Worm (Caenorhabditis elegans) whole organism, L1 larva: ENCODE data around the gene usp-4.

Experiments
- C04F5.9 ChIP-seq: sonication (generic microtip); optimal IDR thresholded peaks from 2 replicates; lab custom pipeline; 2016; ENCODE audit warnings: missing genetic modification characterization, missing compliant biosample characterization
- C34B4.2 ChIP-seq: sonication (generic microtip); optimal IDR thresholded peaks from 2 replicates; lab custom pipeline; 2017; ENCODE audit warnings: mild to moderate bottlenecking, missing genetic modification characterization, missing compliant biosample characterization
- aha-1 ChIP-seq: fragments of 150-350 bp; optimal IDR thresholded peaks from 2 replicates; lab custom pipeline; 2014; ENCODE audit warnings: missing biosample characterization, missing genetic modification characterization
- alr-1 ChIP-seq: fragments of 200-800 bp; sonication (Bioruptor generic); optimal IDR thresholded peaks from 2 replicates; lab custom pipeline; 2018; ENCODE audit warnings: borderline replicate concordance, mild to moderate bottlenecking, missing genetic modification characterization, missing compliant biosample characterization
- ama-1 ChIP-seq: fragments of 150-350 bp; optimal IDR thresholded peaks from 2 replicates; lab custom pipeline; 2014
- blmp-1 ChIP-seq: fragments of 150-350 bp; optimal IDR thresholded peaks from 2 replicates; lab custom pipeline; 2014; ENCODE audit warnings: missing biosample characterization, missing genetic modification characterization
- ceh-63 ChIP-seq: fragments of 200-800 bp; sonication (Bioruptor generic); optimal IDR thresholded peaks from 2 replicates; lab custom pipeline; 2018; ENCODE audit warnings: mild to moderate bottlenecking, missing genetic modification characterization, missing compliant biosample characterization
- ceh-90 ChIP-seq: sonication (generic microtip); optimal IDR thresholded peaks from 2 replicates; lab custom pipeline; 2016; ENCODE audit warnings: missing genetic modification characterization, missing compliant biosample characterization
- ces-1 ChIP-seq: fragments of 150-350 bp; optimal IDR thresholded peaks from 2 replicates; lab custom pipeline; 2014; ENCODE audit warnings: missing biosample characterization, missing genetic modification reagents, missing genetic modification characterization
- dsc-1 ChIP-seq: sonication (generic microtip); optimal IDR thresholded peaks from 2 replicates; lab custom pipeline; 2016; ENCODE audit warnings: mild to moderate bottlenecking, missing genetic modification characterization, missing compliant biosample characterization
- efl-1 ChIP-seq, 4 experiments: fragments of 150-350 bp; optimal IDR thresholded peaks in 3 of 4; peaks in 1 of 4; 1 replicate in 1 of 4; 2 replicates in 3 of 4; lab custom pipeline; 2014; ENCODE audit warnings: missing biosample characterization in 2 of 4, missing genetic modification characterization in 2 of 4, missing genetic modification reagents in 2 of 4
- efl-3 ChIP-seq: fragments of 200-800 bp; sonication (Bioruptor generic); optimal IDR thresholded peaks from 2 replicates; lab custom pipeline; 2018; ENCODE audit warnings: mild to moderate bottlenecking, missing genetic modification characterization, missing compliant biosample characterization
- egl-27 ChIP-seq, 2 experiments: fragments of 150-350 bp in 1 of 2; sonication (generic microtip); optimal IDR thresholded peaks; 3 replicates each; lab custom pipeline; 2017 to 2018; ENCODE audit warnings: missing biosample characterization in 2 of 2, missing genetic modification characterization in 2 of 2, missing genetic modification reagents in 2 of 2
- elt-3 ChIP-seq, 6 experiments: fragments of 150-350 bp in 1 of 6; sonication (generic microtip); optimal IDR thresholded peaks; 2 replicates each; lab custom pipeline; 2017 to 2018; ENCODE audit warnings: missing biosample characterization in 6 of 6, missing genetic modification characterization in 6 of 6, inconsistent platforms in 1 of 6
- fos-1 ChIP-seq: fragments of 150-350 bp; optimal IDR thresholded peaks from 2 replicates; lab custom pipeline; 2014; ENCODE audit warnings: missing biosample characterization, missing genetic modification characterization
- hlh-4 ChIP-seq: sonication (generic microtip); optimal IDR thresholded peaks from 2 replicates; lab custom pipeline; 2016; ENCODE audit warnings: mild to moderate bottlenecking, missing genetic modification characterization, missing compliant biosample characterization
- jun-1 ChIP-seq: fragments of 150-350 bp; optimal IDR thresholded peaks from 2 replicates; lab custom pipeline; 2014; ENCODE audit warnings: missing biosample characterization, missing genetic modification reagents, missing genetic modification characterization
- lin-13 ChIP-seq: fragments of 150-350 bp; optimal IDR thresholded peaks from 2 replicates; lab custom pipeline; 2014; ENCODE audit warnings: missing biosample characterization, missing genetic modification reagents, missing genetic modification characterization
- lin-35 ChIP-seq, 2 experiments: fragments of 150-350 bp; optimal IDR thresholded peaks; 2 replicates each; lab custom pipeline; 2014; ENCODE audit warnings: missing biosample characterization in 2 of 2, missing genetic modification characterization in 2 of 2, missing genetic modification reagents in 2 of 2
- lin-39 ChIP-seq: fragments of 150-350 bp; optimal IDR thresholded peaks from 2 replicates; lab custom pipeline; 2014; ENCODE audit warnings: missing biosample characterization, missing genetic modification reagents, missing genetic modification characterization
- lir-3 ChIP-seq: sonication (generic microtip); optimal IDR thresholded peaks from 2 replicates; lab custom pipeline; 2016; ENCODE audit warnings: mild to moderate bottlenecking, missing genetic modification characterization, moderate library complexity, missing compliant biosample characterization; ENCODE audit not compliant: poor library complexity
- mep-1 ChIP-seq: fragments of 150-350 bp; optimal IDR thresholded peaks from 2 replicates; lab custom pipeline; 2014; ENCODE audit warnings: missing biosample characterization, missing genetic modification characterization
- nhr-11 ChIP-seq: fragments of 150-350 bp; optimal IDR thresholded peaks from 2 replicates; lab custom pipeline; 2014; ENCODE audit warnings: missing biosample characterization, missing genetic modification characterization
- nhr-12 ChIP-seq: sonication (generic microtip); optimal IDR thresholded peaks from 2 replicates; lab custom pipeline; 2017; ENCODE audit warnings: missing biosample characterization, missing genetic modification characterization
- nhr-19 ChIP-seq: fragments of 200-800 bp; sonication (Bioruptor generic); conservative IDR thresholded peaks from 2 replicates; pipeline ENCODE4 v1.3.6; 2022; ENCODE audit warnings: missing genetic modification characterization, missing compliant biosample characterization
- nhr-47 ChIP-seq: sonication (generic microtip); optimal IDR thresholded peaks from 2 replicates; lab custom pipeline; 2016; ENCODE audit warnings: mild to moderate bottlenecking, missing genetic modification characterization, moderate library complexity, missing compliant biosample characterization
- nhr-71 ChIP-seq: sonication (generic microtip); optimal IDR thresholded peaks from 2 replicates; lab custom pipeline; 2016; ENCODE audit warnings: mild to moderate bottlenecking, missing genetic modification characterization, moderate library complexity, missing compliant biosample characterization
- nhr-76 ChIP-seq: sonication (generic microtip); optimal IDR thresholded peaks from 2 replicates; lab custom pipeline; 2017; ENCODE audit warnings: missing biosample characterization, missing genetic modification characterization
- nhr-77 ChIP-seq: fragments of 150-350 bp; optimal IDR thresholded peaks from 2 replicates; lab custom pipeline; 2014; ENCODE audit warnings: missing biosample characterization, missing genetic modification characterization
- nhr-84 ChIP-seq: sonication (generic microtip); optimal IDR thresholded peaks from 2 replicates; lab custom pipeline; 2017; ENCODE audit warnings: missing biosample characterization, missing genetic modification characterization
- nhr-90 ChIP-seq: sonication (generic microtip); optimal IDR thresholded peaks from 2 replicates; lab custom pipeline; 2016; ENCODE audit warnings: mild to moderate bottlenecking, missing genetic modification characterization, missing compliant biosample characterization; ENCODE audit not compliant: poor library complexity
- pqm-1 ChIP-seq: sonication (generic microtip); optimal IDR thresholded peaks from 3 replicates; lab custom pipeline; 2017; ENCODE audit warnings: missing biosample characterization, missing genetic modification characterization
- rnt-1 ChIP-seq: sonication (generic microtip); optimal IDR thresholded peaks from 2 replicates; lab custom pipeline; 2016; ENCODE audit warnings: mild to moderate bottlenecking, missing genetic modification characterization, moderate library complexity, missing compliant biosample characterization
- skn-1 ChIP-seq: fragments of 150-350 bp; optimal IDR thresholded peaks from 2 replicates; lab custom pipeline; 2014; ENCODE audit warnings: missing biosample characterization, missing genetic modification characterization
- snpc-4 ChIP-seq: fragments of 150-350 bp; optimal IDR thresholded peaks from 2 replicates; lab custom pipeline; 2014; ENCODE audit warnings: missing biosample characterization, missing genetic modification characterization
- snu-23 ChIP-seq: sonication (generic microtip); optimal IDR thresholded peaks from 2 replicates; lab custom pipeline; 2016; ENCODE audit warnings: missing genetic modification characterization, missing compliant biosample characterization
- sptf-1 ChIP-seq: fragments of 150-350 bp; optimal IDR thresholded peaks from 2 replicates; lab custom pipeline; 2014; ENCODE audit warnings: missing biosample characterization, missing genetic modification characterization
- sup-37 ChIP-seq: fragments of 200-800 bp; sonication (Bioruptor generic); optimal IDR thresholded peaks from 2 replicates; lab custom pipeline; 2018; ENCODE audit warnings: mild to moderate bottlenecking, missing genetic modification characterization, missing compliant biosample characterization
- swsn-7 ChIP-seq: sonication (generic microtip); optimal IDR thresholded peaks from 2 replicates; lab custom pipeline; 2016; ENCODE audit warnings: missing genetic modification characterization, missing compliant biosample characterization
- tbx-2 ChIP-seq: sonication (generic microtip); optimal IDR thresholded peaks from 2 replicates; lab custom pipeline; 2016; ENCODE audit warnings: missing genetic modification characterization, missing compliant biosample characterization
- tlp-1 ChIP-seq: fragments of 150-350 bp; optimal IDR thresholded peaks from 2 replicates; lab custom pipeline; 2014; ENCODE audit warnings: missing biosample characterization, missing genetic modification characterization
- unc-30 ChIP-seq: sonication (generic microtip); optimal IDR thresholded peaks from 2 replicates; lab custom pipeline; 2017; ENCODE audit warnings: missing biosample characterization, missing genetic modification characterization
- unc-98 ChIP-seq: fragments of 200-800 bp; sonication (Bioruptor generic); IDR thresholded peaks from 2 replicates; pipeline ENCODE4 v1.3.6; 2022; ENCODE audit warnings: missing genetic modification characterization, missing compliant biosample characterization
- vab-15 ChIP-seq: sonication (generic microtip); optimal IDR thresholded peaks from 2 replicates; lab custom pipeline; 2017; ENCODE audit warnings: missing genotype, mild to moderate bottlenecking, missing genetic modification characterization, missing compliant biosample characterization
- xbp-1 ChIP-seq: sonication (generic microtip); optimal IDR thresholded peaks from 2 replicates; lab custom pipeline; 2016; ENCODE audit warnings: missing genetic modification characterization, missing compliant biosample characterization
- zag-1 ChIP-seq: fragments of 150-350 bp; optimal IDR thresholded peaks from 2 replicates; lab custom pipeline; 2014; ENCODE audit warnings: missing biosample characterization, missing genetic modification characterization
- zip-4 ChIP-seq: fragments of 200-800 bp; sonication (Bioruptor generic); optimal IDR thresholded peaks from 2 replicates; lab custom pipeline; 2018; ENCODE audit warnings: mild to moderate bottlenecking, missing genetic modification characterization, moderate library complexity, missing compliant biosample characterization

Gene usp-4

DNA sequence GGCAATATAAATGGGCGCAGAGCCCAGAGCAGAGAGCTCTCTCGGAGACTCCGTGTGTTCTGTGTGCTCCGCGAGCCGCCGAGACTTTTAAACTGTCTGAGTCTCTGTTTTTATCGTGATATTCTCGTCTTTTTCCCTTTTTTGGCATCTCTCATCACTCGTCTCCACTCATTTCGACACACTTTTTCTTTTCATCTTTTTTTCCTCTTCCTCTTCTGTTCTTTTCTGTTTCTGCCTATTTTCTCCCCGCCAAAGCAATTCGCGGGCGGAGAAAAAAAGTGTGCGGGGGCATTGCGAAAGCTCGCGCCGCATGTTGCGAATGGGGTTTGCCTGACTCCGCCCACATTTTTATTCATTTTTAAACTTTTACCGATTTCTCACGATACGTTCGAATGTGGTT lies 737 bp upstream of the usp-4 start (continued):
- TF ChIP-seq egl-27 (tag; optimal IDR thresholded peaks at IDR 0.05; lab: Kevin White, UChicago): no peak
- TF ChIP-seq xbp-1 (tag; lab: Kevin White, UChicago): peak; percentile 84

DNA sequence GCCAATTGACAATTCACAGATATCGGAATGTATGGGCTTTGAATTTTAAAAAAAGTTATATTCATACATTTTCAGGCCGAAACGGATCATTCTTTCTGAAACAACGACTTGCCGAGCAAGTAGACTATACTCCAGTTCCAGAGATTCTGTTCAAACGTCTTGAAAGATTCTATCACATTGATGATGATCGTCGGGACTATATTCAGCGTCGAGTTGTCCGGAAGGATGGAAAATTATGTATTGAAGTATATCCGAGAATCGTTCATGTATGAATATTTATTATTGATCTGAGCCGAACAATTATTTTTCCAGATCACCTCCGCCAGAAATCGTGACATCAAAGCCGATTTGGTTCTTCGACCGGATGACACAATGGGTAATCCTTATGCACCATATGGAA lies 503 bp downstream of the usp-4 start:
- no peak for TF ChIP-seq ceh-90
- TF ChIP-seq nhr-77: no peak
- no peak for TF ChIP-seq nhr-11

DNA sequence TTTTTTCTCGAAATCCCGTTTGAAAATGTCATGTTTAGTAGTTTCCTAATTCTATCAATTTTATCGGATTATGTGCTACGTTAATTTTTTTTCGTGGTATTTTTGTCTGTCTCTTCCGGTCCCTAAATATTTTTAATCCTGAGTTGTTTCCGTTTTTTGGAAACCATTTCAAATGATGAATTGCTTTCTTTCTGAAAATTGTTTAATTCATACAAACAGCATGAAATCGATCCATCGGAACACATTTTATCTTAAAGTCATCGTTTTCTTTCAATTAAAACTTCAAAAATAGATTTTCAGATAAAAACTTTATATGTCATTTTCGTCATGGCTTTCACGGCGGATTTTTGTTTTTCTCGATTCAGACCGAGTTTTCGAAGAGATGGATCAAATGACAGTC lies 5.3 kb downstream of the usp-4 start, which contains the start of gene spd-3:
Gene spd-3, plus strand, starts transcription at position 301 of the 400 bp plus-strand sequence.
- TF ChIP-seq C04F5.9 (tag; lab: Kevin White, UChicago) (no peak), C34B4.2 (tag; lab: Kevin White, UChicago) (no peak)

DNA sequence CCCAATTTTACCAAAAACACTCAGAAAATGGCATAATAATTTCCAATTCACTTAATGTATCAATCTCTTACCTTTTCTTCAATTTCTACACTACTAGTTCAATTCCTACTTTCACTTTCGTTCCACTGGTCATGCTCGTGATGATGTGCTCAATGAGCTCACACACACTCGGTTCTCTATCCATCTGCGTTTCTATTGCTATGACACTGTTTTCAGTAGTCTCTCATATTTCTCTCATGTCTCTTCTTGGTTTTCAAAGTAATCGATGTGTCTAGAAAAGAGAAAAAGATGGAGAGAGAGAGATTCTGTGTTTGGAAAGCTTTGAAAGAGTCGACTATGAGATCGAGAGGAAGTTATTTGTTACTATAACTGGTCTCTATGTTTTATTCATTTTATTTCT lies 10.1 kb downstream of the usp-4 start:
- TF ChIP-seq hlh-4 (tag; lab: Kevin White, UChicago) (no peak), lin-35 (GFP tag; optimal IDR thresholded peaks at IDR 0.05; lab: Kevin White, UChicago) (peak; percentile 42 to 46), efl-1 (optimal IDR thresholded peaks at IDR 0.05; lab: Kevin White, UChicago) (peak; percentile 52 to 58), efl-1 (GFP tag; optimal IDR thresholded peaks at IDR 0.05 in 1 of 2; lab: Kevin White, UChicago) (peak in 1 of 2 experiments; percentile 30), lin-39 (no peak), vab-15 (tag; lab: Kevin White, UChicago) (no peak), nhr-11 (no peak), nhr-47 (tag; lab: Kevin White, UChicago) (peak; percentile 42), mep-1 (tag; lab: Kevin White, UChicago) (peak; percentile 54), fos-1 (tag; lab: Kevin White, UChicago) (peak; percentile 25), zag-1 (tag; lab: Kevin White, UChicago) (no peak), rnt-1 (no peak), ces-1 (GFP tag; lab: Kevin White, UChicago) (no peak), efl-3 (GFP tag; lab: Kevin White, UChicago) (no peak), skn-1 (tag; lab: Kevin White, UChicago) (peak; percentile 39), nhr-19 (no peak), unc-98 (no peak), jun-1 (tag; lab: Kevin White, UChicago) (peak; percentile 33), lin-13 (GFP tag; lab: Kevin White, UChicago) (no peak), sup-37 (GFP tag; lab: Kevin White, UChicago) (no peak), tbx-2 (peak; percentile 58), snu-23 (GFP tag; lab: Kevin White, UChicago) (peak; percentile 61), xbp-1 (tag; lab: Kevin White, UChicago) (peak; percentile 16), ceh-63 (GFP tag; lab: Kevin White, UChicago) (no peak), alr-1 (tag; lab: Kevin White, UChicago) (no peak), tlp-1 (tag; lab: Kevin White, UChicago) (no peak), egl-27 (tag; optimal IDR thresholded peaks at IDR 0.05; lab: Kevin White, UChicago) (no peak), elt-3 (tag; optimal IDR thresholded peaks at IDR 0.05; lab: Kevin White, UChicago) (no peak), nhr-71 (peak; percentile 75), nhr-84 (no peak), pqm-1 (tag; lab: Kevin White, UChicago) (no peak), blmp-1 (tag; lab: Kevin White, UChicago) (peak; percentile 64), nhr-90 (tag; lab: Kevin White, UChicago) (no peak), ceh-90 (no peak), C04F5.9 (tag; lab: Kevin White, UChicago) (no peak), sptf-1 (tag; lab: Kevin White, UChicago) (no peak), snpc-4 (no peak), C34B4.2 (tag; lab: Kevin White, UChicago) (no peak), unc-30 (no peak), swsn-7 (peak; percentile 57), zip-4 (no peak), aha-1 (tag; lab: Kevin White, UChicago) (no peak), lir-3 (tag; lab: Kevin White, UChicago) (peak; percentile 32), dsc-1 (tag; lab: Kevin White, UChicago) (peak; percentile 16), nhr-76 (tag; lab: Kevin White, UChicago) (no peak), ama-1 (no peak), nhr-12 (tag; lab: Kevin White, UChicago) (no peak)
